Fruit fly (Drosophila melanogaster) whole organism, embryonic: Measurements from ENCODE around the gene CG11370.

ENCODE experiments used
- CG10147 ChIP-seq: fragments of 200-800 bp; sonication (Bioruptor generic); optimal IDR thresholded peaks from 2 replicates; lab custom pipeline; 2019; ENCODE audit warnings: missing biosample characterization, mild to moderate bottlenecking, missing genetic modification characterization, moderate library complexity
- CG10462 ChIP-seq: fragments of 200-800 bp; sonication (Bioruptor generic); optimal IDR thresholded peaks from 2 replicates; lab custom pipeline; 2016; ENCODE audit warnings: missing biosample characterization, missing genetic modification characterization
- CG12155 ChIP-seq: fragments of 200-800 bp; sonication (Bioruptor generic); optimal IDR thresholded peaks from 3 replicates; lab custom pipeline; 2016; ENCODE audit warnings: missing biosample characterization, missing genetic modification characterization
- CG12236 ChIP-seq: fragments of 200-800 bp; sonication (Bioruptor generic); optimal IDR thresholded peaks from 2 replicates; lab custom pipeline; 2016; ENCODE audit warnings: missing biosample characterization, missing genetic modification characterization
- CG12391 ChIP-seq: fragments of 200-800 bp; sonication (Bioruptor generic); optimal IDR thresholded peaks from 3 replicates; lab custom pipeline; 2018; ENCODE audit warnings: missing biosample characterization, mild to moderate bottlenecking, missing genetic modification characterization, moderate library complexity
- CG12769 ChIP-seq: fragments of 200-800 bp; sonication (Bioruptor generic); optimal IDR thresholded peaks from 2 replicates; lab custom pipeline; 2019; ENCODE audit warnings: missing biosample characterization, mild to moderate bottlenecking, missing genetic modification characterization, moderate library complexity
- CG13775 ChIP-seq: fragments of 200-800 bp; sonication (Bioruptor generic); optimal IDR thresholded peaks from 3 replicates; lab custom pipeline; 2017; ENCODE audit warnings: missing biosample characterization, mild to moderate bottlenecking, missing genetic modification characterization
- CG1529 ChIP-seq: fragments of 200-800 bp; sonication (Bioruptor generic); optimal IDR thresholded peaks from 3 replicates; lab custom pipeline; 2018; ENCODE audit warnings: missing biosample characterization, missing genetic modification characterization
- CG15696 ChIP-seq: fragments of 200-800 bp; sonication (Bioruptor generic); optimal IDR thresholded peaks from 2 replicates; lab custom pipeline; 2019; ENCODE audit warnings: missing biosample characterization, mild to moderate bottlenecking, missing genetic modification characterization, moderate library complexity
- CG17328 ChIP-seq: fragments of 200-800 bp; sonication (Bioruptor generic); IDR thresholded peaks from 2 replicates; pipeline ENCODE4 v1.3.6; 2022; ENCODE audit warnings: missing biosample characterization, missing genetic modification characterization
- CG17361 ChIP-seq: fragments of 200-800 bp; sonication (Bioruptor generic); IDR thresholded peaks from 3 replicates; pipeline ENCODE4 v1.3.6; 2022; ENCODE audit warnings: missing biosample characterization, missing genetic modification characterization
- CG17385 ChIP-seq: fragments of 200-800 bp; sonication (Bioruptor generic); optimal IDR thresholded peaks from 3 replicates; lab custom pipeline; 2018; ENCODE audit warnings: missing biosample characterization, mild to moderate bottlenecking, missing genetic modification characterization
- CG17829 ChIP-seq: fragments of 200-800 bp; optimal IDR thresholded peaks from 2 replicates; lab custom pipeline; 2019; ENCODE audit warnings: missing biosample characterization, mild to moderate bottlenecking, missing genetic modification characterization, moderate library complexity
- CG18764 ChIP-seq: fragments of 200-800 bp; sonication (Bioruptor generic); optimal IDR thresholded peaks from 3 replicates; lab custom pipeline; 2016; ENCODE audit warnings: missing biosample characterization, missing genetic modification characterization
- CG34422 ChIP-seq: fragments of 200-800 bp; sonication (Bioruptor generic); IDR thresholded peaks from 3 replicates; pipeline ENCODE4 v1.3.6; 2022; ENCODE audit warnings: missing biosample characterization, missing genetic modification characterization
- CG7928 ChIP-seq: fragments of 200-800 bp; sonication (Bioruptor generic); optimal IDR thresholded peaks from 2 replicates; lab custom pipeline; 2017; ENCODE audit warnings: missing biosample characterization, mild to moderate bottlenecking, missing genetic modification characterization
- Dip2 ChIP-seq: fragments of 200-800 bp; sonication (Bioruptor generic); IDR thresholded peaks from 2 replicates; pipeline ENCODE4 v1.3.6; 2022; ENCODE audit warnings: missing biosample characterization, missing genetic modification characterization
- ERR ChIP-seq: fragments of 200-800 bp; sonication (Bioruptor generic); optimal IDR thresholded peaks from 2 replicates; lab custom pipeline; 2016; ENCODE audit warnings: missing biosample characterization, missing genetic modification characterization
- HLH54F ChIP-seq: fragments of 200-800 bp; sonication (Bioruptor generic); optimal IDR thresholded peaks from 3 replicates; lab custom pipeline; 2016; ENCODE audit warnings: missing biosample characterization, missing genetic modification characterization
- HmgD ChIP-seq: fragments of 200-800 bp; sonication (Bioruptor generic); optimal IDR thresholded peaks from 3 replicates; lab custom pipeline; 2016; ENCODE audit warnings: missing biosample characterization, missing genetic modification characterization
- Hmx ChIP-seq: fragments of 200-800 bp; sonication (Bioruptor generic); optimal IDR thresholded peaks from 2 replicates; lab custom pipeline; 2016; ENCODE audit warnings: missing biosample characterization, missing genetic modification characterization
- Hr51 ChIP-seq, 2 experiments: fragments of 200-800 bp; sonication (Bioruptor generic); optimal IDR thresholded peaks; 2 replicates in 1 of 2; 3 replicates in 1 of 2; lab custom pipeline; 2016 to 2018; ENCODE audit warnings: missing biosample characterization in 2 of 2, missing genetic modification characterization in 2 of 2, mild to moderate bottlenecking in 1 of 2, moderate library complexity in 1 of 2
- MBD-R2 ChIP-seq: fragments of 200-800 bp; sonication (Bioruptor generic); IDR thresholded peaks from 2 replicates; pipeline ENCODE4 v1.3.6; 2022; ENCODE audit warnings: missing biosample characterization, missing genetic modification characterization
- Ptx1 ChIP-seq: fragments of 200-800 bp; sonication (Bioruptor generic); IDR thresholded peaks from 2 replicates; pipeline ENCODE4 v1.3.6; 2022; ENCODE audit warnings: missing biosample characterization, missing genetic modification characterization
- ab ChIP-seq: fragments of 200-800 bp; sonication (Bioruptor generic); optimal IDR thresholded peaks from 2 replicates; lab custom pipeline; 2016; ENCODE audit warnings: missing biosample characterization, missing genetic modification characterization
- amos ChIP-seq: fragments of 200-800 bp; sonication (Bioruptor generic); IDR thresholded peaks from 2 replicates; pipeline ENCODE4 v1.3.6; 2022; ENCODE audit warnings: missing biosample characterization, missing genetic modification characterization; ENCODE audit not compliant: partially characterized antibody
- ara ChIP-seq: fragments of 200-800 bp; sonication (Bioruptor generic); IDR thresholded peaks from 2 replicates; pipeline ENCODE4 v1.3.6; 2022; ENCODE audit warnings: missing biosample characterization, missing genetic modification characterization
- chif ChIP-seq, 2 experiments: fragments of 200-800 bp; sonication (Bioruptor generic); optimal IDR thresholded peaks; 3 replicates each; lab custom pipeline; 2016; ENCODE audit warnings: missing biosample characterization in 2 of 2, missing genetic modification characterization in 2 of 2
- ci ChIP-seq: fragments of 200-800 bp; sonication (Bioruptor generic); IDR thresholded peaks from 3 replicates; pipeline ENCODE4 v1.3.6; 2022; ENCODE audit warnings: missing biosample characterization, missing genetic modification characterization
- crc ChIP-seq: fragments of 200-800 bp; sonication (Bioruptor generic); optimal IDR thresholded peaks from 2 replicates; lab custom pipeline; 2016; ENCODE audit warnings: missing biosample characterization, missing genetic modification characterization
- gro ChIP-seq: fragments of 200-800 bp; sonication (Bioruptor generic); optimal IDR thresholded peaks from 2 replicates; lab custom pipeline; 2016; ENCODE audit warnings: missing biosample characterization, missing genetic modification characterization
- insv ChIP-seq, 2 experiments: fragments of 200-800 bp; sonication (Bioruptor generic); optimal IDR thresholded peaks; 3 replicates each; lab custom pipeline; 2016 to 2018; ENCODE audit warnings: missing biosample characterization in 2 of 2, missing genetic modification characterization in 2 of 2
- knrl ChIP-seq: fragments of 200-800 bp; sonication (Bioruptor generic); IDR thresholded peaks from 3 replicates; pipeline ENCODE4 v1.3.6; 2022; ENCODE audit warnings: missing biosample characterization, missing genetic modification characterization; ENCODE audit not compliant: partially characterized antibody
- lab ChIP-seq: fragments of 200-800 bp; sonication (Bioruptor generic); optimal IDR thresholded peaks from 3 replicates; lab custom pipeline; 2017; ENCODE audit warnings: missing biosample characterization, missing genetic modification characterization, mild to moderate bottlenecking, moderate library complexity, missing genetic modification reagents
- lilli ChIP-seq: fragments of 200-800 bp; sonication (Bioruptor generic); optimal IDR thresholded peaks from 3 replicates; lab custom pipeline; 2016; ENCODE audit warnings: missing biosample characterization, missing genetic modification characterization
- nmo ChIP-seq: fragments of 200-800 bp; sonication (Bioruptor generic); optimal IDR thresholded peaks from 2 replicates; lab custom pipeline; 2018; ENCODE audit warnings: missing biosample characterization, mild to moderate bottlenecking, missing genetic modification characterization, moderate library complexity
- otp ChIP-seq: fragments of 200-800 bp; sonication (Bioruptor generic); IDR thresholded peaks from 3 replicates; pipeline ENCODE4, ENCODE4 v1.3.6; 2022; ENCODE audit warnings: missing biosample characterization, missing genetic modification characterization
- pfk ChIP-seq: fragments of 200-800 bp; sonication (Bioruptor generic); optimal IDR thresholded peaks from 2 replicates; lab custom pipeline; 2018; ENCODE audit warnings: missing biosample characterization, mild to moderate bottlenecking, missing genetic modification characterization, moderate library complexity
- ranshi ChIP-seq: fragments of 200-800 bp; sonication (Bioruptor generic); IDR thresholded peaks from 2 replicates; pipeline ENCODE4 v1.3.6; 2022; ENCODE audit warnings: missing biosample characterization, missing genetic modification characterization
- scrt ChIP-seq: fragments of 200-800 bp; sonication (Bioruptor generic); optimal IDR thresholded peaks from 2 replicates; lab custom pipeline; 2018; ENCODE audit warnings: missing biosample characterization, mild to moderate bottlenecking, missing genetic modification characterization, moderate library complexity
- slp2 ChIP-seq: fragments of 200-800 bp; sonication (Bioruptor generic); optimal IDR thresholded peaks from 2 replicates; lab custom pipeline; 2016; ENCODE audit warnings: missing biosample characterization, missing genetic modification characterization
- sug ChIP-seq: fragments of 200-800 bp; optimal IDR thresholded peaks from 2 replicates; lab custom pipeline; 2019; ENCODE audit warnings: missing biosample characterization, mild to moderate bottlenecking, missing genetic modification characterization, moderate library complexity
- twi ChIP-seq: fragments of 200-800 bp; optimal IDR thresholded peaks from 2 replicates; lab custom pipeline; 2019; ENCODE audit warnings: missing biosample characterization, mild to moderate bottlenecking, missing genetic modification characterization, moderate library complexity
- zen ChIP-seq: fragments of 200-800 bp; sonication (Bioruptor generic); optimal IDR thresholded peaks from 3 replicates; lab custom pipeline; 2018; ENCODE audit warnings: missing biosample characterization, mild to moderate bottlenecking, missing genetic modification characterization, moderate library complexity
- zf30C ChIP-seq: fragments of 200-800 bp; sonication (Bioruptor generic); optimal IDR thresholded peaks from 3 replicates; lab custom pipeline; 2018; ENCODE audit warnings: missing biosample characterization, mild to moderate bottlenecking, missing genetic modification characterization

CG11370 gene

DNA sequence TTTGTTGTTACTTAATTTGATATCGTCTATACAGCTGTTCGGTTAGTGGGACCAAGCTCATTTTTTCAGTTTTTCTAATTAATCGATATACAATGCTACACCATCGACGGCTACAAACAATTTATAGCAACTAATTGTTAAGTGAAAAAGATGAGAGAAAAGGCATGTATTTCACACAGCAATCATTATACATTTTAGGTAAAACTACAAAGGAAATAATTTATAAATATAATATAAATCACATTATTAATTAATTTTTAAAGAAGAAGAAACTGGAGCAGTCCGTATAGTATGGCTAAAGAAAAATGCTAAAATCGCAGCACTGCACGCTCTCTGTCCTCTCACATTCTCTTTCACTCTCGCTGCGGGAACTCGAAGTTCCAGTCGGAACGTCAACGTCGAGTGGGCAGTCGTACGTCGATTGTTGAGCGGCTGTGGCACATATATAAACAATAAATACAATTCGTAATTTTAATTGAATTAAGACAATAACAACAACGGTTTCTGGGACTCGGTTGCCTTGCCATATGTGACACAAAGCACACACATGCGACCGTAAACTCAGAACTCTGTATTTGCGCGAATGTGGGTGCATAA is 15.9 kb downstream of the CG11370 start, which contains the start of the genes CG14450 and CG11367 (continued):
- peak; percentile 25; the same call in 1 of the 3 replicates for TF ChIP-seq CG17361 (GFP tag; lab: Robert Waterston, UW)
- peak; percentile 65 for TF ChIP-seq twi
- TF ChIP-seq lilli (GFP tag; lab: Kevin White, UChicago), result no peak
- no peak for TF ChIP-seq ranshi (GFP tag; lab: Robert Waterston, UW)
- TF ChIP-seq CG17829, result peak; percentile 75
- no peak for TF ChIP-seq CG12236 (GFP tag; lab: Kevin White, UChicago)
- peak; percentile 94 for TF ChIP-seq CG17385 (GFP tag; lab: Kevin White, UChicago)
- no peak for TF ChIP-seq otp (GFP tag; lab: Robert Waterston, UW)
- no peak for TF ChIP-seq CG17328 (GFP tag; lab: Robert Waterston, UW)
- no peak for TF ChIP-seq Dip2 (GFP tag; lab: Robert Waterston, UW)
- TF ChIP-seq crc (GFP tag; lab: Kevin White, UChicago), result no peak
- TF ChIP-seq pfk, result peak; percentile 3
- TF ChIP-seq MBD-R2 (GFP tag; lab: Robert Waterston, UW), result 0 out of 2 replicates have a peak, but pooled peaks have one; percentile 36
- TF ChIP-seq Ptx1 (GFP tag; lab: Robert Waterston, UW), result no peak
- peak; percentile 68 for TF ChIP-seq CG12391
- peak; percentile 43 for TF ChIP-seq CG10147 (GFP tag; lab: Kevin White, UChicago)
- peak; percentile 11 for TF ChIP-seq CG13775 (GFP tag; lab: Kevin White, UChicago)
- TF ChIP-seq ci, result peak; percentile 57; the same call in 2 of the 3 replicates
- TF ChIP-seq CG12155 (GFP tag; lab: Kevin White, UChicago), result peak; percentile 55
- TF ChIP-seq CG7928 (GFP tag; lab: Kevin White, UChicago), result no peak
- peak; percentile 53 for TF ChIP-seq lab (GFP tag; lab: Kevin White, UChicago)
- no peak for TF ChIP-seq CG34422 (GFP tag; lab: Robert Waterston, UW)
- TF ChIP-seq HLH54F (GFP tag; lab: Kevin White, UChicago), result no peak
- TF ChIP-seq zf30C (GFP tag; lab: Kevin White, UChicago), result no peak
- TF ChIP-seq Hmx (GFP tag; lab: Kevin White, UChicago), result no peak
- no peak for TF ChIP-seq chif (GFP tag; optimal IDR thresholded peaks at IDR 0.05; lab: Kevin White, UChicago)
- peak; percentile 16 for TF ChIP-seq scrt
- TF ChIP-seq gro (GFP tag; lab: Kevin White, UChicago), result peak; percentile 49
- TF ChIP-seq zen (tag; lab: Kevin White, UChicago), result peak; percentile 30
- no peak for TF ChIP-seq ERR
- TF ChIP-seq amos (GFP tag; lab: Robert Waterston, UW), result peak; percentile 49
- peak; percentile 60 for TF ChIP-seq CG1529
- TF ChIP-seq ara (GFP tag; lab: Robert Waterston, UW), result no peak
- no peak for TF ChIP-seq Hr51 (GFP tag; optimal IDR thresholded peaks at IDR 0.05; lab: Kevin White, UChicago)
- TF ChIP-seq CG18764 (GFP tag; lab: Kevin White, UChicago), result no peak
- peak; percentile 71 for TF ChIP-seq CG12769 (tag; lab: Kevin White, UChicago)
- TF ChIP-seq insv (GFP tag; optimal IDR thresholded peaks at IDR 0.05; lab: Kevin White, UChicago), result peak in 1 of 2 experiments; percentile 80
- peak; percentile 20 for TF ChIP-seq CG15696 (tag; lab: Kevin White, UChicago)
- no peak for TF ChIP-seq ab
- no peak for TF ChIP-seq CG10462 (GFP tag; lab: Kevin White, UChicago)
- TF ChIP-seq nmo (GFP tag; lab: Kevin White, UChicago), result peak; percentile 65
- TF ChIP-seq sug (tag; lab: Kevin White, UChicago), result peak; percentile 55
- no peak for TF ChIP-seq slp2 (GFP tag; lab: Kevin White, UChicago)
- peak; percentile 79 for TF ChIP-seq knrl
- TF ChIP-seq HmgD (GFP tag; lab: Kevin White, UChicago), result no peak
- TF ChIP-seq, all 482 proteins: peak for 147
